Fruit fly (Drosophila melanogaster): ENCODE data around the gene ebd1.

DNA sequence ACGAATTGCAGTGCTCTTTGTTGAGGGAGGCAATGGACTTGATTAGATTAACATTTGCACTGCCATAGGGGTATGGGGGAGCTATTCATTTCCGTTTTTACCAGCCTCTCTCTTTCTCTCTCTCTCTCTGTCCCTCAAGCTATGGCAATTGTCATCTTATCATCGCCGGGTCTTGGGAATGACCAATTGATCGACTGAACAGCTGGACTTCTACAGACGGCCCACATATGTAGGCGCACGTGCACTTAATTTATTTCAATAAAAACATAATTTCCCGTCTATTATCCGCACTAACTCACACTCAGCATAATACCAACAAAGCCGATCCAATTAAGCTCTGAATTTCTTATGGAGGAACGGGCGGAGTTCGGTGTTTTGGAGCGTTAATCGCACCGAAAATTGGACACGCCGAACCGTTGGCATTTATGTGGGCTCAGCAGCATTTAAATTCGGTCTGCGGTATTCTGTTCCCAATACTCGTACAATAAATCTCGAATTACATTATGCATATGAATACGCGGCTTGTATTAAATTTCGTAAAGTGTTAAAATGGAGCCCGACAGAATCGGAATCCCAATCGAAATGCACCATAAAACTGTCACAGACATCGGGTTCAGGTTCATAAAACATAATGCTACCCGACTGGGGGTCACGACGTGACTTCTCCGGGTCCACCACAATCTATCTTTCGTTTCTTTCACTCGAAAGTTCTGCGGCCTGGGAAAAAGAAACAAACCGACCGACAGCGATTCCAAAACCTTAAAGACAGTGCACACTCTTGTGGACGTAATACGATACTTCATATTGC, 38.5 kb upstream of the ebd1 start:
- TF ChIP-seq EcR (GFP tag; optimal IDR thresholded peaks at IDR 0.05) = no peak
- no peak for TF ChIP-seq Ets98B (GFP tag; IDR thresholded peaks at IDR 0.05)

Measured in whole organism, pupa.